Fruit fly (Drosophila melanogaster) whole organism: ENCODE measurements around the gene CG15564.

Experiments used
- CG8478 ChIP-seq: fragments of >200 bp; optimal IDR thresholded peaks from 2 replicates; lab custom pipeline; 2018; ENCODE audit warnings: inconsistent platforms
- Dll ChIP-seq: fragments of >200 bp; optimal IDR thresholded peaks from 2 replicates; lab custom pipeline; 2017
- EcR ChIP-seq, 2 experiments: fragments of >200 bp; optimal IDR thresholded peaks; 2 replicates each; lab custom pipeline; 2017; ENCODE audit warnings: missing biosample characterization in 2 of 2, missing genetic modification characterization in 2 of 2, missing genetic modification reagents in 2 of 2
- pan ChIP-seq: fragments of >200 bp; optimal IDR thresholded peaks from 2 replicates; lab custom pipeline; 2017
- psq ChIP-seq: fragments of >200 bp; optimal IDR thresholded peaks from 2 replicates; lab custom pipeline; 2017
- usp ChIP-seq: fragments of >200 bp; optimal IDR thresholded peaks from 2 replicates; lab custom pipeline; 2017; ENCODE audit warnings: missing biosample characterization, missing genetic modification characterization, mixed read lengths

dm6 chr3R:31223971-31224860 is 10.9 kb downstream of the CG15564 start:
- TF ChIP-seq CG8478 (lab: Kevin White, UChicago) (no peak), pan (lab: Kevin White, UChicago) (no peak), EcR (GFP tag; optimal IDR thresholded peaks at IDR 0.05; lab: Kevin White, UChicago) (no peak), Dll (lab: Kevin White, UChicago) (no peak), usp (GFP tag; lab: Kevin White, UChicago) (no peak), psq (lab: Kevin White, UChicago) (no peak)
